Fruit fly (Drosophila melanogaster): Measurements from ENCODE around the gene out.

out gene

dm6 chrX:19323835-19324133 is 1.9 kb upstream of the out start (continued):
- TF ChIP-seq tx (GFP tag; optimal IDR thresholded peaks at IDR 0.05) (peak; percentile 52), CG17829 (tag; optimal IDR thresholded peaks at IDR 0.05) (peak; percentile 79), Dfd (GFP tag; optimal IDR thresholded peaks at IDR 0.05) (no peak), Tbp (GFP tag; optimal IDR thresholded peaks at IDR 0.05) (no peak), CG12155 (GFP tag; optimal IDR thresholded peaks at IDR 0.05) (peak; percentile 82), NC2β (GFP tag; optimal IDR thresholded peaks at IDR 0.05) (peak; percentile 32), CG14441 (GFP tag; IDR thresholded peaks at IDR 0.05) (peak; percentile 78), CG30431 (GFP tag; optimal IDR thresholded peaks at IDR 0.05) (peak; percentile 61), nerfin-2 (GFP tag; IDR thresholded peaks at IDR 0.05; ENCODE audit: partially characterized antibody) (no peak), Gug (GFP tag; IDR thresholded peaks at IDR 0.05) (peak; percentile 68), lola (GFP tag; optimal IDR thresholded peaks at IDR 0.05) (peak in 1 of 3 experiments; percentile 61), CG3281 (GFP tag; optimal IDR thresholded peaks at IDR 0.05) (peak; percentile 89), CG5953 (GFP tag; IDR thresholded peaks at IDR 0.05) (no peak), fru (optimal IDR thresholded peaks at IDR 0.05) (no peak), z (GFP tag; IDR thresholded peaks at IDR 0.05) (no peak), NK7.1 (GFP tag; optimal IDR thresholded peaks at IDR 0.05) (no peak), Rx (GFP tag; IDR thresholded peaks at IDR 0.05) (no peak; the same call in 1 of the 2 replicates), ttk (GFP tag; IDR thresholded peaks at IDR 0.05) (peak; percentile 76), Ssrp (tag; optimal IDR thresholded peaks at IDR 0.05) (peak; percentile 70), Dref (GFP tag; IDR thresholded peaks at IDR 0.05) (no peak), Usf (GFP tag; optimal IDR thresholded peaks at IDR 0.05) (peak; percentile 66), Poxn (GFP tag; IDR thresholded peaks at IDR 0.05) (peak; percentile 79), phol (tag; optimal IDR thresholded peaks at IDR 0.05) (peak; percentile 76), CG6272 (GFP tag; IDR thresholded peaks at IDR 0.05) (peak; percentile 59; the same call in 1 of the 2 replicates), pros (GFP tag; optimal IDR thresholded peaks at IDR 0.05) (peak; percentile 21), CG7357 (GFP tag; IDR thresholded peaks at IDR 0.05) (peak; percentile 58; the same call in 1 of the 3 replicates), CG11723 (GFP tag; optimal IDR thresholded peaks at IDR 0.05) (peak; percentile 65), Side (GFP tag; optimal IDR thresholded peaks at IDR 0.05) (peak; percentile 46), kah (GFP tag; optimal IDR thresholded peaks at IDR 0.05) (peak; percentile 66), CG9437 (GFP tag; optimal IDR thresholded peaks at IDR 0.05) (peak; percentile 26), CG17186 (GFP tag; optimal IDR thresholded peaks at IDR 0.05) (peak; percentile 19), az2 (GFP tag; optimal IDR thresholded peaks at IDR 0.05) (peak; percentile 66), CG8478 (optimal IDR thresholded peaks at IDR 0.05) (no peak), klu (GFP tag; IDR thresholded peaks at IDR 0.05) (peak; percentile 58; the same call in 1 of the 2 replicates), CG12744 (GFP tag; optimal IDR thresholded peaks at IDR 0.05) (peak; percentile 76), hth (optimal IDR thresholded peaks at IDR 0.05) (no peak), Sox102F (GFP tag; optimal IDR thresholded peaks at IDR 0.05) (peak; percentile 85), nmo (GFP tag; optimal IDR thresholded peaks at IDR 0.05) (peak; percentile 73), CG12391 (tag; optimal IDR thresholded peaks at IDR 0.05) (peak; percentile 87), CG11085 (GFP tag; IDR thresholded peaks at IDR 0.05) (peak; percentile 79), ac (GFP tag; optimal IDR thresholded peaks at IDR 0.05) (no peak), jumu (GFP tag; optimal IDR thresholded peaks at IDR 0.05) (peak; percentile 55), CG13894 (tag; optimal IDR thresholded peaks at IDR 0.05) (peak; percentile 83), vfl (GFP tag; optimal IDR thresholded peaks at IDR 0.05) (peak; percentile 78), CG30403 (GFP tag; optimal IDR thresholded peaks at IDR 0.05) (peak; percentile 82), mld (GFP tag; IDR thresholded peaks at IDR 0.05; ENCODE audit: partially characterized antibody) (no peak), CG17912 (GFP tag; optimal IDR thresholded peaks at IDR 0.05) (no peak), CG13775 (GFP tag; optimal IDR thresholded peaks at IDR 0.05) (peak; percentile 83), Hey (tag; optimal IDR thresholded peaks at IDR 0.05) (peak; percentile 31), Hr78 (GFP tag; optimal IDR thresholded peaks at IDR 0.05) (peak in 1 of 2 experiments; percentile 98), CG5245 (GFP tag; optimal IDR thresholded peaks at IDR 0.05) (peak; percentile 60), tup (GFP tag; optimal IDR thresholded peaks at IDR 0.05) (peak; percentile 62)

Measured in whole organism, embryonic.